Fruit fly (Drosophila melanogaster) whole organism, embryonic: ENCODE measurements around the gene GstT4.

Experiments
- BEAF-32 ChIP-seq: fragments of 200-800 bp; sonication (Bioruptor generic); optimal IDR thresholded peaks from 3 replicates; lab custom pipeline; 2017; ENCODE audit warnings: missing biosample characterization, missing genetic modification characterization, mild to moderate bottlenecking, moderate library complexity, missing genetic modification reagents
- CG10431 ChIP-seq: fragments of 200-800 bp; sonication (Bioruptor generic); optimal IDR thresholded peaks from 3 replicates; lab custom pipeline; 2018; ENCODE audit warnings: missing biosample characterization, mild to moderate bottlenecking, missing genetic modification characterization
- CG12236 ChIP-seq: fragments of 200-800 bp; sonication (Bioruptor generic); optimal IDR thresholded peaks from 2 replicates; lab custom pipeline; 2016; ENCODE audit warnings: missing biosample characterization, missing genetic modification characterization
- CG13123 ChIP-seq: fragments of 200-800 bp; sonication (Bioruptor generic); optimal IDR thresholded peaks from 2 replicates; lab custom pipeline; 2016; ENCODE audit warnings: missing biosample characterization, missing genetic modification characterization
- CG13287 ChIP-seq: fragments of 200-800 bp; sonication (Bioruptor generic); IDR thresholded peaks from 2 replicates; pipeline ENCODE4 v1.3.6; 2022; ENCODE audit warnings: missing biosample characterization, missing genetic modification characterization; ENCODE audit not compliant: partially characterized antibody
- CG14050 ChIP-seq: fragments of 200-800 bp; sonication (Bioruptor generic); IDR thresholded peaks from 3 replicates; pipeline ENCODE4 v1.3.6; 2022; ENCODE audit warnings: missing biosample characterization, missing genetic modification characterization
- CG15514 ChIP-seq: fragments of 200-800 bp; sonication (Bioruptor generic); optimal IDR thresholded peaks from 3 replicates; lab custom pipeline; 2017; ENCODE audit warnings: missing biosample characterization, missing genetic modification characterization, mild to moderate bottlenecking, moderate library complexity, missing genetic modification reagents
- CG17612 ChIP-seq: fragments of 200-800 bp; sonication (Bioruptor generic); IDR thresholded peaks from 2 replicates; pipeline ENCODE4 v1.3.6; 2022; ENCODE audit warnings: missing biosample characterization, missing genetic modification characterization
- CG17829 ChIP-seq: fragments of 200-800 bp; optimal IDR thresholded peaks from 2 replicates; lab custom pipeline; 2019; ENCODE audit warnings: missing biosample characterization, mild to moderate bottlenecking, missing genetic modification characterization, moderate library complexity
- CG18011 ChIP-seq: fragments of 200-800 bp; sonication (Bioruptor generic); optimal IDR thresholded peaks from 2 replicates; lab custom pipeline; 2017; ENCODE audit warnings: missing biosample characterization, missing genetic modification characterization, mild to moderate bottlenecking, moderate library complexity, missing genotype
- CG3163 ChIP-seq: fragments of 200-800 bp; sonication (Bioruptor generic); optimal IDR thresholded peaks from 3 replicates; lab custom pipeline; 2016; ENCODE audit warnings: missing biosample characterization, missing genetic modification characterization
- CG3407 ChIP-seq: fragments of 200-800 bp; sonication (Bioruptor generic); optimal IDR thresholded peaks from 2 replicates; lab custom pipeline; 2018; ENCODE audit warnings: missing biosample characterization, mild to moderate bottlenecking, missing genetic modification characterization
- CG4707 ChIP-seq: fragments of 200-800 bp; sonication (Bioruptor generic); optimal IDR thresholded peaks from 2 replicates; lab custom pipeline; 2018; ENCODE audit warnings: missing biosample characterization, mild to moderate bottlenecking, missing genetic modification characterization, moderate library complexity
- CG5180 ChIP-seq: fragments of 200-800 bp; sonication (Bioruptor generic); optimal IDR thresholded peaks from 3 replicates; lab custom pipeline; 2017; ENCODE audit warnings: missing biosample characterization, missing genetic modification characterization, mild to moderate bottlenecking, moderate library complexity, missing genetic modification reagents
- CG6683 ChIP-seq: fragments of 200-800 bp; sonication (Bioruptor generic); optimal IDR thresholded peaks from 2 replicates; lab custom pipeline; 2017; ENCODE audit warnings: missing biosample characterization, mild to moderate bottlenecking, missing genetic modification characterization, missing genetic modification reagents
- CG7786 ChIP-seq: fragments of 200-800 bp; sonication (Bioruptor generic); optimal IDR thresholded peaks from 2 replicates; lab custom pipeline; 2016; ENCODE audit warnings: missing biosample characterization, missing genetic modification characterization
- CG8388 ChIP-seq: fragments of 200-800 bp; sonication (Bioruptor generic); optimal IDR thresholded peaks from 2 replicates; lab custom pipeline; 2019; ENCODE audit warnings: missing biosample characterization, mild to moderate bottlenecking, missing genetic modification characterization, moderate library complexity
- CTCF ChIP-seq: fragments of 200-800 bp; sonication (Bioruptor generic); optimal IDR thresholded peaks from 2 replicates; lab custom pipeline; 2017; ENCODE audit warnings: missing biosample characterization, mild to moderate bottlenecking, missing genetic modification characterization, moderate library complexity
- CkIIα-i1 ChIP-seq: fragments of 200-800 bp; sonication (Bioruptor generic); IDR thresholded peaks from 2 replicates; pipeline ENCODE4 v1.3.6; 2022; ENCODE audit warnings: missing biosample characterization, missing genetic modification characterization
- CoRest ChIP-seq: fragments of 200-800 bp; sonication (Bioruptor generic); optimal IDR thresholded peaks from 3 replicates; lab custom pipeline; 2018; ENCODE audit warnings: missing biosample characterization, mild to moderate bottlenecking, missing genetic modification characterization, moderate library complexity
- D ChIP-seq, 2 experiments: fragments of 200-800 bp in 1 of 2; fragments of >200 bp in 1 of 2; sonication (Bioruptor generic) in 1 of 2; optimal IDR thresholded peaks; 2 replicates in 1 of 2; 3 replicates in 1 of 2; lab custom pipeline; 2017; ENCODE audit warnings: mild to moderate bottlenecking in 1 of 2, missing biosample characterization in 1 of 2, missing genetic modification characterization in 1 of 2, missing genetic modification reagents in 1 of 2
- Deaf1 ChIP-seq: fragments of 200-800 bp; optimal IDR thresholded peaks from 3 replicates; lab custom pipeline; 2019; ENCODE audit warnings: missing biosample characterization, mild to moderate bottlenecking, missing genetic modification characterization, moderate library complexity
- E2f2 ChIP-seq: fragments of 200-800 bp; sonication (Bioruptor generic); IDR thresholded peaks from 2 replicates; pipeline ENCODE4 v1.3.6; 2022; ENCODE audit warnings: missing biosample characterization, missing genetic modification characterization
- Elba2 ChIP-seq: fragments of 200-800 bp; sonication (Bioruptor generic); optimal IDR thresholded peaks from 3 replicates; lab custom pipeline; 2016; ENCODE audit warnings: missing biosample characterization, missing genetic modification characterization
- Ets97D ChIP-seq: fragments of 200-800 bp; sonication (Bioruptor generic); optimal IDR thresholded peaks from 3 replicates; lab custom pipeline; 2016; ENCODE audit warnings: missing biosample characterization, missing genetic modification characterization
- HmgZ ChIP-seq: fragments of 200-800 bp; sonication (Bioruptor generic); optimal IDR thresholded peaks from 2 replicates; lab custom pipeline; 2018; ENCODE audit warnings: missing biosample characterization, mild to moderate bottlenecking, missing genetic modification characterization
- Jarid2 ChIP-seq: fragments of 200-800 bp; sonication (Bioruptor generic); optimal IDR thresholded peaks from 3 replicates; lab custom pipeline; 2017; ENCODE audit warnings: mild to moderate bottlenecking, missing biosample characterization, missing genetic modification reagents, missing genetic modification characterization
- Med ChIP-seq: fragments of 200-800 bp; sonication (Bioruptor generic); peaks from one replicate; lab custom pipeline; 2016; ENCODE audit warnings: missing biosample characterization, missing genetic modification characterization, mild to moderate bottlenecking, inconsistent platforms, moderate library complexity
- Oaz ChIP-seq: fragments of 200-800 bp; sonication (Bioruptor generic); IDR thresholded peaks from 2 replicates; pipeline ENCODE4 v1.3.6; 2022; ENCODE audit warnings: missing biosample characterization, missing genetic modification characterization
- Six4 ChIP-seq: fragments of 200-800 bp; sonication (Bioruptor generic); optimal IDR thresholded peaks from 2 replicates; lab custom pipeline; 2016; ENCODE audit warnings: missing biosample characterization, missing genetic modification characterization
- Sry-δ ChIP-seq: fragments of 200-800 bp; sonication (Bioruptor generic); optimal IDR thresholded peaks from 2 replicates; lab custom pipeline; 2016; ENCODE audit warnings: missing biosample characterization, missing genetic modification characterization
- TFAM ChIP-seq: fragments of 200-800 bp; sonication (Bioruptor generic); optimal IDR thresholded peaks from 2 replicates; lab custom pipeline; 2017; ENCODE audit warnings: missing biosample characterization, missing genetic modification characterization, inconsistent platforms
- ase ChIP-seq: fragments of 200-800 bp; sonication (Bioruptor generic); IDR thresholded peaks from 3 replicates; pipeline ENCODE4 v1.3.6; 2022; ENCODE audit warnings: missing biosample characterization, missing genetic modification characterization
- bbx ChIP-seq: fragments of 200-800 bp; sonication (Bioruptor generic); IDR thresholded peaks from 2 replicates; pipeline ENCODE4 v1.3.6; 2022; ENCODE audit warnings: missing biosample characterization, missing genetic modification characterization; ENCODE audit not compliant: partially characterized antibody
- cas ChIP-seq: fragments of 200-800 bp; sonication (Bioruptor generic); IDR thresholded peaks from 2 replicates; pipeline ENCODE4 v1.3.6; 2022; ENCODE audit warnings: missing biosample characterization, missing genetic modification characterization
- dm ChIP-seq: fragments of 200-800 bp; sonication (Bioruptor generic); optimal IDR thresholded peaks from 3 replicates; lab custom pipeline; 2016; ENCODE audit warnings: missing biosample characterization, missing genetic modification characterization
- dpn ChIP-seq, 2 experiments: fragments of 200-800 bp; sonication (Bioruptor generic); optimal IDR thresholded peaks; 3 replicates each; lab custom pipeline; 2016; ENCODE audit warnings: missing biosample characterization in 2 of 2, missing genetic modification characterization in 2 of 2
- ftz-f1 ChIP-seq: fragments of 200-800 bp; sonication (Bioruptor generic); optimal IDR thresholded peaks from 2 replicates; lab custom pipeline; 2016; ENCODE audit warnings: missing biosample characterization, missing genetic modification characterization
- hkb ChIP-seq, 2 experiments: fragments of 200-800 bp in 1 of 2; fragments of >200 bp in 1 of 2; sonication (Bioruptor generic) in 1 of 2; IDR thresholded peaks in 1 of 2; optimal IDR thresholded peaks in 1 of 2; 2 replicates each; pipeline versions ENCODE4 v1.3.6 to Lab custom; 2017 to 2022; ENCODE audit warnings: missing biosample characterization in 1 of 2, missing genetic modification characterization in 1 of 2
- hth ChIP-seq: fragments of >200 bp; optimal IDR thresholded peaks from 2 replicates; lab custom pipeline; 2017; ENCODE audit warnings: inconsistent platforms
- insv ChIP-seq, 2 experiments: fragments of 200-800 bp; sonication (Bioruptor generic); optimal IDR thresholded peaks; 3 replicates each; lab custom pipeline; 2016 to 2018; ENCODE audit warnings: missing biosample characterization in 2 of 2, missing genetic modification characterization in 2 of 2
- knrl ChIP-seq: fragments of 200-800 bp; sonication (Bioruptor generic); IDR thresholded peaks from 3 replicates; pipeline ENCODE4 v1.3.6; 2022; ENCODE audit warnings: missing biosample characterization, missing genetic modification characterization; ENCODE audit not compliant: partially characterized antibody
- lmd ChIP-seq: fragments of 200-800 bp; sonication (Bioruptor generic); IDR thresholded peaks from 2 replicates; pipeline ENCODE4 v1.3.6; 2022; ENCODE audit warnings: missing biosample characterization, missing genetic modification characterization
- nmo ChIP-seq: fragments of 200-800 bp; sonication (Bioruptor generic); optimal IDR thresholded peaks from 2 replicates; lab custom pipeline; 2018; ENCODE audit warnings: missing biosample characterization, mild to moderate bottlenecking, missing genetic modification characterization, moderate library complexity
- phol ChIP-seq: fragments of 200-800 bp; sonication (Bioruptor generic); optimal IDR thresholded peaks from 3 replicates; lab custom pipeline; 2018; ENCODE audit warnings: missing biosample characterization, mild to moderate bottlenecking, missing genetic modification characterization, moderate library complexity
- pita ChIP-seq: fragments of 200-800 bp; sonication (Bioruptor generic); optimal IDR thresholded peaks from 2 replicates; lab custom pipeline; 2017; ENCODE audit warnings: missing biosample characterization, mild to moderate bottlenecking, missing genetic modification characterization
- sens ChIP-seq: fragments of 200-800 bp; sonication (Bioruptor generic); peaks from one replicate; lab custom pipeline; 2016; ENCODE audit warnings: missing biosample characterization, missing genetic modification characterization
- sna ChIP-seq: fragments of 200-800 bp; sonication (Bioruptor generic); IDR thresholded peaks from 2 replicates; pipeline ENCODE4 v1.3.6; 2022; ENCODE audit warnings: missing biosample characterization, missing genetic modification characterization; ENCODE audit not compliant: partially characterized antibody
- ssp ChIP-seq: fragments of 200-800 bp; sonication (Bioruptor generic); IDR thresholded peaks from 2 replicates; pipeline ENCODE4 v1.3.6; 2022; ENCODE audit warnings: missing biosample characterization, missing genetic modification characterization
- trem ChIP-seq: fragments of 200-800 bp; optimal IDR thresholded peaks from 3 replicates; lab custom pipeline; 2019; ENCODE audit warnings: missing biosample characterization, mild to moderate bottlenecking, missing genetic modification characterization, moderate library complexity

Gene GstT4

DNA sequence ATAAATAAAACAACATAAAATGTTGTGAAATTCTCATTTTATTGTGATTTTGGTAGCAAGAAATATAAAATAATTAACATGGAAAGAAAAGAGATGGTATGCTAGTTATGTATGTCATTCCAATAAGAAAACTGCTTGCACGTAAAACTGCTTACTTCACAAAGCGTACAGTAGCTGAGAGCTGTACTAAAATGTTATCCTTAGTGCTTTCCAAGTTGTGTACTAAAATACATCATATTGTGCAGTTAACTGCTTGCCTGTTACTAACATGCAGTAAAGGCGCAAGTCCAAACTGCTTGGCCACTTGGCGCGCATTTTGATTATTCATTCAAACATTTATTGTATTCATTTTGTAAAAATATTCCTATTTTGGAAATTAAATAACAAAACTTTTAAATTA, 16.5 kb downstream of the GstT4 start (continued):
- no peak for TF ChIP-seq dm (GFP tag; lab: Kevin White, UChicago)
- no peak for TF ChIP-seq CG18011 (GFP tag; lab: Kevin White, UChicago)
- no peak for TF ChIP-seq hth (lab: Kevin White, UChicago)
- peak; percentile 11 for TF ChIP-seq Sry-δ (GFP tag; lab: Kevin White, UChicago)
- TF ChIP-seq CG17612: no peak
- no peak for TF ChIP-seq sna (GFP tag; lab: Robert Waterston, UW)
- TF ChIP-seq CG5180 (GFP tag; lab: Kevin White, UChicago): no peak
- TF ChIP-seq CG8388: no peak
- TF ChIP-seq cas (GFP tag; lab: Robert Waterston, UW): no peak
- TF ChIP-seq CG13287: no peak
- no peak for TF ChIP-seq CG10431 (GFP tag; lab: Kevin White, UChicago)
- TF ChIP-seq ase (GFP tag; lab: Robert Waterston, UW): no peak
- no peak for TF ChIP-seq Jarid2
- no peak for TF ChIP-seq lmd (GFP tag; lab: Robert Waterston, UW)
- no peak for TF ChIP-seq CG14050 (GFP tag; lab: Robert Waterston, UW)
- no peak for TF ChIP-seq ssp (GFP tag; lab: Robert Waterston, UW)
- TF ChIP-seq TFAM (GFP tag; lab: Kevin White, UChicago): no peak
- TF ChIP-seq HmgZ (tag; lab: Kevin White, UChicago): peak; percentile 21
- TF ChIP-seq CkIIα-i1 (GFP tag; lab: Robert Waterston, UW): no peak
- TF ChIP-seq CG6683 (GFP tag; lab: Kevin White, UChicago): no peak
- TF ChIP-seq dpn (GFP tag; optimal IDR thresholded peaks at IDR 0.05; lab: Kevin White, UChicago): no peak
- peak; percentile 11 for TF ChIP-seq BEAF-32 (GFP tag; lab: Kevin White, UChicago)
- peak; percentile 92 for TF ChIP-seq E2f2 (GFP tag; lab: Robert Waterston, UW)
- TF ChIP-seq Oaz (GFP tag; lab: Robert Waterston, UW): no peak
- TF ChIP-seq CoRest (tag; lab: Kevin White, UChicago): peak; percentile 31
- TF ChIP-seq CTCF (GFP tag; lab: Kevin White, UChicago): peak; percentile 65
- peak; percentile 30 for TF ChIP-seq trem (tag; lab: Kevin White, UChicago)
- no peak for TF ChIP-seq Six4 (GFP tag; lab: Kevin White, UChicago)
- peak; percentile 57 for TF ChIP-seq Elba2 (GFP tag; lab: Kevin White, UChicago)
- peak; percentile 36 for TF ChIP-seq pita (GFP tag; lab: Kevin White, UChicago)
- no peak for TF ChIP-seq sens
- TF ChIP-seq hkb (optimal IDR thresholded peaks at IDR 0.05; lab: Kevin White, UChicago): no peak
- TF ChIP-seq hkb (GFP tag; IDR thresholded peaks at IDR 0.05; lab: Robert Waterston, UW): no peak
- TF ChIP-seq CG3407 (GFP tag; lab: Kevin White, UChicago): no peak
- TF ChIP-seq D (optimal IDR thresholded peaks at IDR 0.05; lab: Kevin White, UChicago): no peak
- no peak for TF ChIP-seq D (GFP tag; optimal IDR thresholded peaks at IDR 0.05; lab: Kevin White, UChicago)
- TF ChIP-seq CG4707: no peak
- no peak for TF ChIP-seq Deaf1 (tag; lab: Kevin White, UChicago)
- TF ChIP-seq phol (tag; lab: Kevin White, UChicago): peak; percentile 24
- peak; percentile 29 for TF ChIP-seq CG17829 (tag; lab: Kevin White, UChicago)
- no peak for TF ChIP-seq CG7786
- TF ChIP-seq CG13123: no peak
- no peak for TF ChIP-seq CG12236 (GFP tag; lab: Kevin White, UChicago)
- peak; percentile 42; the same call in 1 of the 3 replicates for TF ChIP-seq knrl (GFP tag; lab: Robert Waterston, UW)
- peak; percentile 41 for TF ChIP-seq nmo (GFP tag; lab: Kevin White, UChicago)
- peak; percentile 57 for TF ChIP-seq Med
- TF ChIP-seq CG15514 (GFP tag; lab: Kevin White, UChicago): peak; percentile 21
- TF ChIP-seq bbx: peak; percentile 16; the same call in 1 of the 2 replicates
- TF ChIP-seq insv (GFP tag; optimal IDR thresholded peaks at IDR 0.05; lab: Kevin White, UChicago): peak; percentile 92 to 98
- TF ChIP-seq Ets97D: peak; percentile 44
- no peak for TF ChIP-seq CG3163
- TF ChIP-seq ftz-f1 (GFP tag; lab: Kevin White, UChicago): no peak
